Fruit fly (Drosophila melanogaster) whole organism, embryonic: ENCODE data around the gene hdly.

Source experiments
- ATbp ChIP-seq: fragments of 200-800 bp; sonication (Bioruptor generic); optimal IDR thresholded peaks from 2 replicates; lab custom pipeline; 2017; ENCODE audit warnings: missing biosample characterization, mild to moderate bottlenecking, missing genetic modification characterization, missing genetic modification reagents
- Abd-B ChIP-seq: fragments of 200-800 bp; sonication (Bioruptor generic); optimal IDR thresholded peaks from 2 replicates; lab custom pipeline; 2018; ENCODE audit warnings: missing biosample characterization, mild to moderate bottlenecking, missing genetic modification characterization, moderate library complexity
- Asciz ChIP-seq: fragments of 200-800 bp; sonication (Bioruptor generic); optimal IDR thresholded peaks from 2 replicates; lab custom pipeline; 2017; ENCODE audit warnings: missing biosample characterization, mild to moderate bottlenecking, missing genetic modification characterization, missing genetic modification reagents
- CG10543 ChIP-seq: fragments of 200-800 bp; sonication (Bioruptor generic); optimal IDR thresholded peaks from 3 replicates; lab custom pipeline; 2017; ENCODE audit warnings: missing biosample characterization, mild to moderate bottlenecking, missing genetic modification characterization, moderate library complexity
- CG10979 ChIP-seq: fragments of 200-800 bp; sonication (Bioruptor generic); optimal IDR thresholded peaks from 2 replicates; lab custom pipeline; 2018; ENCODE audit warnings: missing biosample characterization, mild to moderate bottlenecking, missing genetic modification characterization, moderate library complexity
- CG13894 ChIP-seq: fragments of 200-800 bp; sonication (Bioruptor generic); optimal IDR thresholded peaks from 3 replicates; lab custom pipeline; 2018; ENCODE audit warnings: missing biosample characterization, mild to moderate bottlenecking, missing genetic modification characterization, moderate library complexity
- CG15269 ChIP-seq: fragments of 200-800 bp; sonication (Bioruptor generic); optimal IDR thresholded peaks from 2 replicates; lab custom pipeline; 2018; ENCODE audit warnings: missing biosample characterization, mild to moderate bottlenecking, missing genetic modification characterization, moderate library complexity
- CG15696 ChIP-seq: fragments of 200-800 bp; sonication (Bioruptor generic); optimal IDR thresholded peaks from 2 replicates; lab custom pipeline; 2019; ENCODE audit warnings: missing biosample characterization, mild to moderate bottlenecking, missing genetic modification characterization, moderate library complexity
- CG17912 ChIP-seq: fragments of 200-800 bp; sonication (Bioruptor generic); optimal IDR thresholded peaks from 2 replicates; lab custom pipeline; 2018; ENCODE audit warnings: missing biosample characterization, mild to moderate bottlenecking, missing genetic modification characterization
- CG18011 ChIP-seq: fragments of 200-800 bp; sonication (Bioruptor generic); optimal IDR thresholded peaks from 2 replicates; lab custom pipeline; 2017; ENCODE audit warnings: missing biosample characterization, missing genetic modification characterization, mild to moderate bottlenecking, moderate library complexity, missing genotype
- CG18599 ChIP-seq: fragments of 200-800 bp; sonication (Bioruptor generic); optimal IDR thresholded peaks from 3 replicates; lab custom pipeline; 2017; ENCODE audit warnings: missing biosample characterization, missing genetic modification characterization, mild to moderate bottlenecking, moderate library complexity, missing genetic modification reagents
- CG2120 ChIP-seq: fragments of 200-800 bp; sonication (Bioruptor generic); optimal IDR thresholded peaks from 3 replicates; lab custom pipeline; 2016; ENCODE audit warnings: missing biosample characterization, missing genetic modification characterization
- CG2199 ChIP-seq: fragments of 200-800 bp; sonication (Bioruptor generic); IDR thresholded peaks from 3 replicates; pipeline ENCODE4 v1.3.6; 2022; ENCODE audit warnings: missing biosample characterization, missing genetic modification characterization
- CG3281 ChIP-seq: fragments of 200-800 bp; sonication (Bioruptor generic); optimal IDR thresholded peaks from 3 replicates; lab custom pipeline; 2017; ENCODE audit warnings: missing biosample characterization, mild to moderate bottlenecking, missing genetic modification characterization
- CG33213 ChIP-seq: fragments of 200-800 bp; sonication (Bioruptor generic); optimal IDR thresholded peaks from 3 replicates; lab custom pipeline; 2016; ENCODE audit warnings: missing biosample characterization, missing genetic modification characterization
- CG34376 ChIP-seq: fragments of 200-800 bp; sonication (Bioruptor generic); optimal IDR thresholded peaks from 2 replicates; lab custom pipeline; 2018; ENCODE audit warnings: missing biosample characterization, mild to moderate bottlenecking, missing genetic modification characterization
- CG42726 ChIP-seq: fragments of 200-800 bp; sonication (Bioruptor generic); IDR thresholded peaks from 2 replicates; pipeline ENCODE4 v1.3.6; 2022; ENCODE audit warnings: missing biosample characterization, missing genetic modification characterization; ENCODE audit not compliant: partially characterized antibody
- CG4617 ChIP-seq: fragments of 200-800 bp; sonication (Bioruptor generic); optimal IDR thresholded peaks from 3 replicates; lab custom pipeline; 2016; ENCODE audit warnings: missing biosample characterization, missing genetic modification characterization, borderline replicate concordance
- CG7271 ChIP-seq: fragments of 200-800 bp; sonication (Bioruptor generic); optimal IDR thresholded peaks from 2 replicates; lab custom pipeline; 2018; ENCODE audit warnings: missing biosample characterization, mild to moderate bottlenecking, missing genetic modification characterization, moderate library complexity
- CG8290 ChIP-seq, 3 experiments: fragments of 200-800 bp; sonication (Bioruptor generic); optimal IDR thresholded peaks; 2 replicates each; lab custom pipeline; 2016 to 2019; ENCODE audit warnings: missing biosample characterization in 3 of 3, missing genetic modification characterization in 3 of 3, mild to moderate bottlenecking in 2 of 3, moderate library complexity in 1 of 3
- Camta ChIP-seq: fragments of 200-800 bp; sonication (Bioruptor generic); optimal IDR thresholded peaks from 2 replicates; lab custom pipeline; 2016; ENCODE audit warnings: missing biosample characterization, missing genetic modification characterization
- E2f2 ChIP-seq: fragments of 200-800 bp; sonication (Bioruptor generic); IDR thresholded peaks from 2 replicates; pipeline ENCODE4 v1.3.6; 2022; ENCODE audit warnings: missing biosample characterization, missing genetic modification characterization
- GATAe ChIP-seq: fragments of 200-800 bp; sonication (Bioruptor generic); conservative IDR thresholded peaks from 2 replicates; pipeline ENCODE4 v1.3.6; 2022; ENCODE audit warnings: missing biosample characterization, missing genetic modification characterization
- NFAT ChIP-seq: fragments of 200-800 bp; sonication (Bioruptor generic); IDR thresholded peaks from 2 replicates; pipeline ENCODE4 v1.3.6; 2022; ENCODE audit warnings: missing biosample characterization, missing genetic modification characterization
- Opbp ChIP-seq: fragments of 200-800 bp; sonication (Bioruptor generic); IDR thresholded peaks from 3 replicates; pipeline ENCODE4 v1.3.6; 2022; ENCODE audit warnings: missing biosample characterization, missing genetic modification characterization; ENCODE audit not compliant: partially characterized antibody
- Trl ChIP-seq, 3 experiments: fragments of >200 bp in 2 of 3; fragments of 200-800 bp in 1 of 3; sonication (Bioruptor generic) in 1 of 3; optimal IDR thresholded peaks; 2 replicates in 1 of 3; 3 replicates in 2 of 3; lab custom pipeline; 2016 to 2017; ENCODE audit warnings: missing biosample characterization in 1 of 3, missing genetic modification characterization in 1 of 3
- ash1 ChIP-seq: fragments of 200-800 bp; sonication (Bioruptor generic); optimal IDR thresholded peaks from 2 replicates; lab custom pipeline; 2018; ENCODE audit warnings: missing biosample characterization, mild to moderate bottlenecking, missing genetic modification characterization
- br ChIP-seq: fragments of >200 bp; optimal IDR thresholded peaks from 2 replicates; lab custom pipeline; 2017
- chif ChIP-seq, 2 experiments: fragments of 200-800 bp; sonication (Bioruptor generic); optimal IDR thresholded peaks; 3 replicates each; lab custom pipeline; 2016; ENCODE audit warnings: missing biosample characterization in 2 of 2, missing genetic modification characterization in 2 of 2
- chm ChIP-seq: fragments of 200-800 bp; sonication (Bioruptor generic); IDR thresholded peaks from 2 replicates; pipeline ENCODE4 v1.3.6; 2022; ENCODE audit warnings: missing biosample characterization, missing genetic modification characterization
- en ChIP-seq: fragments of 200-800 bp; sonication (Bioruptor generic); optimal IDR thresholded peaks from 2 replicates; lab custom pipeline; 2016; ENCODE audit warnings: missing biosample characterization, missing genetic modification characterization
- ewg ChIP-seq: fragments of 200-800 bp; sonication (Bioruptor generic); optimal IDR thresholded peaks from 3 replicates; lab custom pipeline; 2017; ENCODE audit warnings: mild to moderate bottlenecking, missing biosample characterization, missing genetic modification reagents, missing genetic modification characterization
- exex ChIP-seq: fragments of 200-800 bp; sonication (Bioruptor generic); optimal IDR thresholded peaks from 4 replicates; lab custom pipeline; 2018; ENCODE audit warnings: missing biosample characterization, mild to moderate bottlenecking, missing genetic modification characterization, moderate library complexity
- eyg ChIP-seq: fragments of 200-800 bp; sonication (Bioruptor generic); optimal IDR thresholded peaks from 3 replicates; lab custom pipeline; 2016; ENCODE audit warnings: missing biosample characterization, missing genetic modification characterization
- gem ChIP-seq: fragments of 200-800 bp; sonication (Bioruptor generic); optimal IDR thresholded peaks from 2 replicates; lab custom pipeline; 2019; ENCODE audit warnings: missing biosample characterization, mild to moderate bottlenecking, missing genetic modification characterization, moderate library complexity
- grn ChIP-seq: fragments of 200-800 bp; sonication (Bioruptor generic); optimal IDR thresholded peaks from 3 replicates; lab custom pipeline; 2017; ENCODE audit warnings: missing biosample characterization, missing genetic modification characterization
- gsb ChIP-seq: fragments of 200-800 bp; sonication (Bioruptor generic); IDR thresholded peaks from 2 replicates; pipeline ENCODE4 v1.3.6; 2022; ENCODE audit warnings: missing biosample characterization, missing genetic modification characterization
- kay ChIP-seq: fragments of 200-800 bp; sonication (Bioruptor generic); optimal IDR thresholded peaks from 2 replicates; lab custom pipeline; 2016; ENCODE audit warnings: missing biosample characterization, missing genetic modification characterization
- lab ChIP-seq: fragments of 200-800 bp; sonication (Bioruptor generic); optimal IDR thresholded peaks from 3 replicates; lab custom pipeline; 2017; ENCODE audit warnings: missing biosample characterization, missing genetic modification characterization, mild to moderate bottlenecking, moderate library complexity, missing genetic modification reagents
- mirr ChIP-seq: fragments of 200-800 bp; sonication (Bioruptor generic); optimal IDR thresholded peaks from 3 replicates; lab custom pipeline; 2018; ENCODE audit warnings: missing biosample characterization, mild to moderate bottlenecking, missing genetic modification characterization
- odd ChIP-seq: fragments of 200-800 bp; sonication (Bioruptor generic); optimal IDR thresholded peaks from 2 replicates; lab custom pipeline; 2017; ENCODE audit warnings: missing biosample characterization, mild to moderate bottlenecking, missing genetic modification characterization
- pros ChIP-seq: fragments of 200-800 bp; sonication (Bioruptor generic); optimal IDR thresholded peaks from 3 replicates; lab custom pipeline; 2019; ENCODE audit warnings: missing biosample characterization, mild to moderate bottlenecking, missing genetic modification characterization, moderate library complexity
- pzg ChIP-seq: fragments of 200-800 bp; sonication (Bioruptor generic); optimal IDR thresholded peaks from 3 replicates; lab custom pipeline; 2018; ENCODE audit warnings: missing biosample characterization, mild to moderate bottlenecking, missing genetic modification characterization, moderate library complexity
- sens ChIP-seq: fragments of 200-800 bp; sonication (Bioruptor generic); peaks from one replicate; lab custom pipeline; 2016; ENCODE audit warnings: missing biosample characterization, missing genetic modification characterization
- sug ChIP-seq: fragments of 200-800 bp; optimal IDR thresholded peaks from 2 replicates; lab custom pipeline; 2019; ENCODE audit warnings: missing biosample characterization, mild to moderate bottlenecking, missing genetic modification characterization, moderate library complexity
- toy ChIP-seq: fragments of 200-800 bp; sonication (Bioruptor generic); IDR thresholded peaks from 2 replicates; pipeline ENCODE4 v1.3.6; 2022; ENCODE audit warnings: missing biosample characterization, missing genetic modification characterization

Gene hdly

DNA sequence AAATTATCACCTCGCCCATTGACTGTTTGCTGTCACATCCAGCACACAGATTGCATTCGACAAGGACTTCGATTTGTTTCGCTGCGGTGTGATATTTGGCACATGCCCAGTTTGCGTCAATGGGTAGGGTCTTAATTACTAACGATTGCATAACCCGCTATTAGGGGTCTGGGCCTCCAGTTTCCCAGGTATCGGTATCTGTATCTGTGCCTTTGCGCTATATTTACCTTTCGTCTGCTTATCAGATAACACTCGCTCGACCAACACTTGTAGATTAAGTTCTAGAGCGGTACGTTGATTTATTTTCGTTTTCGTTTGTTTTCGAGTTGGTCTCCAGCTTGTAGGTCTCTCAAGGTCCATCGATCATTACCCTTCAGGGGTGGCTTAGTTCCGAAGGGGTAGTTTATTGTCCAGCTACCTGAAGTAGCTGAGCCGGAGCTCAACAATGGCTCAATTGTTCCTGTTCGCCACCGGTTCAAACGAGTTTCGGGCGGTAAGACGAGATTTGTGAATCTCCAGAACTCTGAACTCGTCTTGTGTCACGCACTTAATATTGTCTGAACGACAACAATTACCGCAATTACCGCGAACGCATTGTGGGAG, 37.4 kb downstream of the hdly start (continued):
- no peak for TF ChIP-seq eyg (GFP tag; lab: Kevin White, UChicago)
- TF ChIP-seq pros (GFP tag; lab: Kevin White, UChicago), result peak; percentile 71
- TF ChIP-seq GATAe, result peak; percentile 52
- TF ChIP-seq sug, result peak; percentile 93
- TF ChIP-seq chif (GFP tag; optimal IDR thresholded peaks at IDR 0.05; lab: Kevin White, UChicago), result no peak
- 0 out of 2 replicates have a peak, but pooled peaks have one; percentile 13 for TF ChIP-seq chm (GFP tag; lab: Robert Waterston, UW)
- TF ChIP-seq CG18599 (GFP tag; lab: Kevin White, UChicago), result peak; percentile 3
- 0 out of 2 replicates have a peak, but pooled peaks have one; percentile 31 for TF ChIP-seq CG42726 (GFP tag; lab: Robert Waterston, UW)
- peak; percentile 2 for TF ChIP-seq lab (GFP tag; lab: Kevin White, UChicago)
- no peak for TF ChIP-seq Abd-B (GFP tag; lab: Kevin White, UChicago)

DNA sequence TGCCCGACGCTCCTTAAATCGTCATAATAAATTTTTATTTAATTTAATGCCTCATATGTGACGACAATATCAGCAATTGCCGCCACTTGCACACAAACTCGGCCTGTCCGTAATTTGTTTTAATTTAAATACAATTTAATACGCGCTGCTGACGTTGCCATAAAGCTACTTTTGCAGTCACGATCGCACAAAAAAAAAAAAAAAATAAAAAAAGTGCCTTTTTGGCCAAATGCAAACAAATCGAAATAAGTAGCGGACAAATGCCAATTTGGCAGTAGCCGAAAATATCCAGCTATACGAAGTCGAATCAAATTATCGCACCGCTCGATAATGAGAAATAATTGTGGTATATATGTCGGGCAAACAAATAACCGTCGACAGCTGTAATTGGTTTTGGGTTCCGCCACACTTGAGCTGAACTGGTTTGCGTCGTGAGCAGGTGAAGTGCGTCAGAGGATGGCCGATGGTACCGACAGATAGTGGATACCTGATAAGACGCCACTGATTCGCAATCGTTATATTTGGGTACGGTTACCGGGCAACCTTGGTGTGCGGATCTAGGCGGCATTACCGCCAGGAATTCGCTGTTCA, 38.4 kb downstream of the hdly start:
- no peak for TF ChIP-seq CG4617
- TF ChIP-seq CG8290 (GFP tag; optimal IDR thresholded peaks at IDR 0.05; lab: Kevin White, UChicago), result no peak
- peak in 1 of 2 experiments; percentile 15 for TF ChIP-seq CG8290 (tag; optimal IDR thresholded peaks at IDR 0.05; lab: Kevin White, UChicago)
- no peak for TF ChIP-seq Asciz
- no peak for TF ChIP-seq CG17912 (GFP tag; lab: Kevin White, UChicago)
- TF ChIP-seq ash1, result no peak
- no peak for TF ChIP-seq CG10979
- TF ChIP-seq CG15696 (tag; lab: Kevin White, UChicago), result no peak
- TF ChIP-seq ATbp, result no peak
- no peak for TF ChIP-seq CG15269 (tag; lab: Kevin White, UChicago)
- TF ChIP-seq lab (GFP tag; lab: Kevin White, UChicago), result peak; percentile 12
- TF ChIP-seq CG7271 (tag; lab: Kevin White, UChicago), result no peak
- peak; percentile 85 for TF ChIP-seq exex
- peak; percentile 8 for TF ChIP-seq CG18599 (GFP tag; lab: Kevin White, UChicago)
- no peak for TF ChIP-seq CG2120 (GFP tag; lab: Kevin White, UChicago)
- no peak for TF ChIP-seq Trl (optimal IDR thresholded peaks at IDR 0.05; lab: Kevin White, UChicago)
- no peak for TF ChIP-seq Trl (GFP tag; optimal IDR thresholded peaks at IDR 0.05; lab: Kevin White, UChicago)
- peak; percentile 85; the same call in 2 of the 3 replicates for TF ChIP-seq CG2199
- no peak for TF ChIP-seq CG33213
- TF ChIP-seq Camta, result no peak
- TF ChIP-seq toy, result no peak
- TF ChIP-seq mirr (GFP tag; lab: Kevin White, UChicago), result peak; percentile 52
- TF ChIP-seq CG34376, result peak; percentile 54
- no peak for TF ChIP-seq en (GFP tag; lab: Kevin White, UChicago)
- peak; percentile 89 for TF ChIP-seq CG13894 (tag; lab: Kevin White, UChicago)
- no peak for TF ChIP-seq E2f2 (GFP tag; lab: Robert Waterston, UW)
- TF ChIP-seq ewg, result no peak
- TF ChIP-seq CG10543 (GFP tag; lab: Kevin White, UChicago), result peak; percentile 6
- TF ChIP-seq odd, result no peak
- peak; percentile 65 for TF ChIP-seq sug
- no peak for TF ChIP-seq Opbp
- peak; percentile 79 for TF ChIP-seq grn (GFP tag; lab: Kevin White, UChicago)
- no peak for TF ChIP-seq NFAT (GFP tag; lab: Robert Waterston, UW)
- no peak for TF ChIP-seq br (lab: Kevin White, UChicago)
- TF ChIP-seq pzg (GFP tag; lab: Kevin White, UChicago), result no peak
- TF ChIP-seq gem (tag; lab: Kevin White, UChicago), result peak; percentile 27
- no peak for TF ChIP-seq CG18011 (GFP tag; lab: Kevin White, UChicago)
- TF ChIP-seq CG3281 (GFP tag; lab: Kevin White, UChicago), result no peak
- TF ChIP-seq kay (GFP tag; lab: Kevin White, UChicago), result no peak
- TF ChIP-seq gsb (GFP tag; lab: Robert Waterston, UW), result no peak
- TF ChIP-seq sens (GFP tag; lab: Kevin White, UChicago), result peak; percentile 63
